Worm (Caenorhabditis elegans): ENCODE data around the gene K11H3.3.

The K11H3.3 gene

DNA sequence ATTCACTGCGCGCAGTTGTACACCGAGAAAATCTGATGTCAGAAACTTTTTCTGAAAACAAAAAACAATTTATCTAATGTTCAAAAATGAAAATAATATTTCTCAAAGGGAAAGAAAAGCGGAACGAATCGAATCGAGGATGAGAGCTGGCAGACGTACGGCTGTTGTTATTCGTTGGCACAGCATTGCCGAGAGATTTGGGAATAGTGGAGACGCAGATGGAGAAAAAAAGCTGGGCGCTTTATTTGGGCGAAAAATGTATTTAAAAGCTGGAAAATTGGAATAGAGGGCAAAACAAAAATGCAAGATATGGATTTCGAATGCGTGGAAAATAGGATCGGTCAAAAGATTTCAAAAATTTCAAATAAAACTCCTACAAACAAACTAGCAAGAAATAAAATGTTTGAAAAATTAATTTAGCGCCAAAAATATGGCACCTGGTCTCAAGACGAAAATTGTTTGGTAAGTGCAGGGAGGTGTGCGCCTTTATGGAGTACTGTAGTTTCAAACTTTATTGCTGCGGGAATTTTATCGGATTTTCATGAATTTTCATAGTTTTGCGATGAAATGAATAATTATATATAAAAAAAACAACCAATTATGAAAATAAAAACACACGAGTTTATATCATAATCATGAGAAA, 7.6 kb downstream of the K11H3.3 start, which contains the start of gene gpdh-2:
TSS of gene gpdh-2 (minus strand) at position 51 of the 643 bp plus-strand sequence.
- TF ChIP-seq fkh-10 (GFP tag; optimal IDR thresholded peaks at IDR 0.05) (no peak), fkh-8 (tag; optimal IDR thresholded peaks at IDR 0.05) (no peak), dpl-1 (GFP tag; optimal IDR thresholded peaks at IDR 0.05) (no peak), fos-1 (tag; optimal IDR thresholded peaks at IDR 0.05) (no peak), ceh-63 (GFP tag; optimal IDR thresholded peaks at IDR 0.05) (no peak), C34B4.2 (tag; optimal IDR thresholded peaks at IDR 0.05) (no peak), swsn-7 (tag; optimal IDR thresholded peaks at IDR 0.05) (no peak), dsc-1 (tag; optimal IDR thresholded peaks at IDR 0.05) (no peak), nhr-90 (tag; optimal IDR thresholded peaks at IDR 0.05; ENCODE audit: poor library complexity) (no peak), nhr-11 (tag; optimal IDR thresholded peaks at IDR 0.05) (no peak), tlp-1 (tag; optimal IDR thresholded peaks at IDR 0.05) (no peak), nhr-77 (tag; optimal IDR thresholded peaks at IDR 0.05) (no peak), unc-30 (tag; optimal IDR thresholded peaks at IDR 0.05) (no peak), nhr-85 (tag) (no peak), egl-27 (tag; optimal IDR thresholded peaks at IDR 0.05) (no peak)

- TF ChIP-seq efl-1 (optimal IDR thresholded peaks at IDR 0.05), result no peak
- TF ChIP-seq efl-1 (GFP tag; optimal IDR thresholded peaks at IDR 0.05 in 1 of 2), result peak in 1 of 2 experiments; percentile 26
- peak; percentile 57 for TF ChIP-seq lin-14 (GFP tag; optimal IDR thresholded peaks at IDR 0.05)
- TF ChIP-seq hlh-17 (GFP tag; optimal IDR thresholded peaks at IDR 0.05; ENCODE audit: borderline replicate concordance), result no peak
- TF ChIP-seq fkh-10 (GFP tag; optimal IDR thresholded peaks at IDR 0.05), result peak; percentile 73
Observed at ce11 chrIII:9860201-9860780, 8.6 kb downstream of the K11H3.3 start, which contains the start of gene twk-48. twk-48 (plus strand) TSS chrIII:9860730.

DNA sequence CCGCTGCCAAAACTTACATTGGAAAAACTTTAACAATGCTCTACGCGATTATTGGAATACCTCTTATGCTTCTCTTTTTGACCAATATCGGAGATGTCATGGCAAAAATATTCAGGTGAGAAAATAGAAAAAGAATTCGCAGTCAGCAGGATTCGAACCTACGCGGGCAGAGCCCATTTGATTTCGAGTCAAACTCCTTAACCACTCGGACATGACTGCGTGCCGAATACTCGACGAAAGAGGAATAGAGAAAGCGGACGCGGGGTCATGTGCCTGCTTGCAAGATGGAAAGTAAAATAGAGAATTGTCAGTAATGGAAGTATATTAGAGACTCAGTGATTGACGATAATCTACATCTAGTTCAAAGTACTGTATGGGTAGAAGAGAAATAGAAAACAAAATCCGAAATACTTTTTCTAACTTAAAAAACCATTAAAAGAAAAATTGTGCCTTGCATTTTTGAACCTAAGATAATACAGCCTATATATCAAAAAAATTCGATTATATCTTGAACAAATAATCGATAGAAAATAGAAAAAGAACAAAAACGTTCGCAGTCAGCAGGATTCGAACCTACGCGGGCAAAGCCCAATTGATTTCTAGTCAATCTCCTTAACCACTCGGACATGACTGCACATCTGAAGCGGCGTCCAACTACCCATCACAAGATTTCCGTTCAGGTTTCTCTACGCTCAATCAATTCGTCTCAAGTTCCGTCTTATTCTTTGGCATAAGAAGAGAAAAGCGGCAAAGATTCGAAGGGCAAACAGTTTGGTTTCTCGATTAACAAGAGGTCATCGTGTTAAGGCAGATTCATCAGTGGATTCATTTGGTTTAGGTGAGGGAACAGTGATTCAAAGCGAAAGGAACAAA, 10.1 kb downstream of the K11H3.3 start:
- TF ChIP-seq alr-1 (tag; optimal IDR thresholded peaks at IDR 0.05; ENCODE audit: borderline replicate concordance) (no peak), nhr-85 (tag) (peak; percentile 76), isw-1 (GFP tag; IDR thresholded peaks at IDR 0.05) (no peak), unc-30 (tag; optimal IDR thresholded peaks at IDR 0.05) (no peak), dpl-1 (GFP tag; optimal IDR thresholded peaks at IDR 0.05) (peak; percentile 23 to 47 (median 36)), lin-35 (GFP tag; optimal IDR thresholded peaks at IDR 0.05) (peak; percentile 44 to 67), F16B12.6 (tag; optimal IDR thresholded peaks at IDR 0.05) (no peak), rnt-1 (tag; optimal IDR thresholded peaks at IDR 0.05) (peak; percentile 79), mab-9 (GFP tag; IDR thresholded peaks at IDR 0.05) (no peak), zag-1 (tag; optimal IDR thresholded peaks at IDR 0.05) (no peak), pax-3 (tag; optimal IDR thresholded peaks at IDR 0.05) (peak; percentile 37), unc-86 (tag; optimal IDR thresholded peaks at IDR 0.05) (peak; percentile 37), ceh-63 (GFP tag; optimal IDR thresholded peaks at IDR 0.05) (no peak), nhr-12 (tag; optimal IDR thresholded peaks at IDR 0.05) (no peak), egl-13 (tag; optimal IDR thresholded peaks at IDR 0.05) (peak; percentile 46), sox-4 (tag; optimal IDR thresholded peaks at IDR 0.05) (peak; percentile 2), fos-1 (tag; optimal IDR thresholded peaks at IDR 0.05) (peak; percentile 36), ztf-4 (tag; optimal IDR thresholded peaks at IDR 0.05) (no peak), efl-3 (GFP tag; optimal IDR thresholded peaks at IDR 0.05) (no peak), hlh-17 (GFP tag; optimal IDR thresholded peaks at IDR 0.05; ENCODE audit: borderline replicate concordance) (no peak), nhr-11 (tag; optimal IDR thresholded peaks at IDR 0.05) (peak; percentile 8), snpc-4 (tag; optimal IDR thresholded peaks at IDR 0.05) (no peak), lin-13 (GFP tag; optimal IDR thresholded peaks at IDR 0.05) (peak; percentile 49), nhr-237 (tag; optimal IDR thresholded peaks at IDR 0.05) (no peak), zip-4 (GFP tag; optimal IDR thresholded peaks at IDR 0.05) (no peak), aly-2 (tag; optimal IDR thresholded peaks at IDR 0.05) (peak; percentile 49), mdl-1 (tag; optimal IDR thresholded peaks at IDR 0.05) (peak in 1 of 2 experiments; percentile 75), dsc-1 (tag; optimal IDR thresholded peaks at IDR 0.05) (peak; percentile 74), mep-1 (tag; optimal IDR thresholded peaks at IDR 0.05) (peak; percentile 63), unc-130 (tag; optimal IDR thresholded peaks at IDR 0.05) (peak; percentile 45), blmp-1 (tag; optimal IDR thresholded peaks at IDR 0.05) (peak; percentile 12), lin-14 (GFP tag; optimal IDR thresholded peaks at IDR 0.05) (peak; percentile 54), C34B4.2 (tag; optimal IDR thresholded peaks at IDR 0.05) (no peak), sptf-1 (tag; optimal IDR thresholded peaks at IDR 0.05) (no peak), nhr-28 (tag; optimal IDR thresholded peaks at IDR 0.05) (no peak)

All from whole organism, L1 larva.